Fruit fly (Drosophila melanogaster) whole organism, embryonic: Measurements from ENCODE around the gene CG31650.

ENCODE experiments used
- Atf6 ChIP-seq: fragments of 200-800 bp; sonication (Bioruptor generic); IDR thresholded peaks from 2 replicates; pipeline ENCODE4 v1.3.6; 2022; ENCODE audit warnings: missing biosample characterization, missing genetic modification characterization
- B-H2 ChIP-seq: fragments of 200-800 bp; sonication (Bioruptor generic); optimal IDR thresholded peaks from 2 replicates; lab custom pipeline; 2018; ENCODE audit warnings: missing biosample characterization, mild to moderate bottlenecking, missing genetic modification characterization
- Bgb ChIP-seq: fragments of 200-800 bp; sonication (Bioruptor generic); IDR thresholded peaks from 2 replicates; pipeline ENCODE4 v1.3.6; 2022; ENCODE audit warnings: missing biosample characterization, missing genetic modification characterization; ENCODE audit not compliant: partially characterized antibody
- CG12769 ChIP-seq: fragments of 200-800 bp; sonication (Bioruptor generic); optimal IDR thresholded peaks from 2 replicates; lab custom pipeline; 2019; ENCODE audit warnings: missing biosample characterization, mild to moderate bottlenecking, missing genetic modification characterization, moderate library complexity
- CG13287 ChIP-seq: fragments of 200-800 bp; sonication (Bioruptor generic); IDR thresholded peaks from 2 replicates; pipeline ENCODE4 v1.3.6; 2022; ENCODE audit warnings: missing biosample characterization, missing genetic modification characterization; ENCODE audit not compliant: partially characterized antibody
- CG13424 ChIP-seq: fragments of 200-800 bp; sonication (Bioruptor generic); optimal IDR thresholded peaks from 2 replicates; lab custom pipeline; 2019; ENCODE audit warnings: missing biosample characterization, mild to moderate bottlenecking, missing genetic modification characterization, moderate library complexity
- CG14014 ChIP-seq: fragments of 200-800 bp; sonication (Bioruptor generic); IDR thresholded peaks from 2 replicates; pipeline ENCODE4 v1.3.6; 2022; ENCODE audit warnings: missing biosample characterization, missing genetic modification characterization
- CG1529 ChIP-seq: fragments of 200-800 bp; sonication (Bioruptor generic); optimal IDR thresholded peaks from 3 replicates; lab custom pipeline; 2018; ENCODE audit warnings: missing biosample characterization, missing genetic modification characterization
- CG2120 ChIP-seq: fragments of 200-800 bp; sonication (Bioruptor generic); optimal IDR thresholded peaks from 3 replicates; lab custom pipeline; 2016; ENCODE audit warnings: missing biosample characterization, missing genetic modification characterization
- CG31365 ChIP-seq: fragments of 200-800 bp; sonication (Bioruptor generic); optimal IDR thresholded peaks from 2 replicates; lab custom pipeline; 2018; ENCODE audit warnings: missing biosample characterization, mild to moderate bottlenecking, missing genetic modification characterization
- CG34422 ChIP-seq: fragments of 200-800 bp; sonication (Bioruptor generic); IDR thresholded peaks from 3 replicates; pipeline ENCODE4 v1.3.6; 2022; ENCODE audit warnings: missing biosample characterization, missing genetic modification characterization
- CG4360 ChIP-seq: fragments of 200-800 bp; sonication (Bioruptor generic); IDR thresholded peaks from 2 replicates; pipeline ENCODE4 v1.3.6; 2022; ENCODE audit warnings: missing biosample characterization, missing genetic modification characterization
- CG4820 ChIP-seq: fragments of 200-800 bp; sonication (Bioruptor generic); optimal IDR thresholded peaks from 3 replicates; lab custom pipeline; 2016; ENCODE audit warnings: missing biosample characterization, missing genetic modification characterization
- CG5180 ChIP-seq: fragments of 200-800 bp; sonication (Bioruptor generic); optimal IDR thresholded peaks from 3 replicates; lab custom pipeline; 2017; ENCODE audit warnings: missing biosample characterization, missing genetic modification characterization, mild to moderate bottlenecking, moderate library complexity, missing genetic modification reagents
- CG6813 ChIP-seq: fragments of 200-800 bp; sonication (Bioruptor generic); optimal IDR thresholded peaks from 2 replicates; lab custom pipeline; 2017; ENCODE audit warnings: missing biosample characterization, missing genetic modification characterization, mild to moderate bottlenecking, moderate library complexity, missing genetic modification reagents
- CG9437 ChIP-seq: fragments of 200-800 bp; sonication (Bioruptor generic); optimal IDR thresholded peaks from 2 replicates; lab custom pipeline; 2018; ENCODE audit warnings: missing biosample characterization, mild to moderate bottlenecking, missing genetic modification characterization
- CG9609 ChIP-seq: fragments of 200-800 bp; sonication (Bioruptor generic); optimal IDR thresholded peaks from 3 replicates; lab custom pipeline; 2016; ENCODE audit warnings: missing biosample characterization, missing genetic modification characterization
- CoRest ChIP-seq: fragments of 200-800 bp; sonication (Bioruptor generic); optimal IDR thresholded peaks from 3 replicates; lab custom pipeline; 2018; ENCODE audit warnings: missing biosample characterization, mild to moderate bottlenecking, missing genetic modification characterization, moderate library complexity
- Dip3 ChIP-seq: fragments of 200-800 bp; sonication (Bioruptor generic); optimal IDR thresholded peaks from 3 replicates; lab custom pipeline; 2016; ENCODE audit warnings: missing biosample characterization, missing genetic modification characterization
- Dll ChIP-seq: fragments of 200-800 bp; sonication (Bioruptor generic); IDR thresholded peaks from 4 replicates; pipeline ENCODE4 v1.3.6; 2022; ENCODE audit warnings: missing biosample characterization, missing genetic modification characterization; ENCODE audit not compliant: partially characterized antibody
- Doc2 ChIP-seq: fragments of 200-800 bp; sonication (Bioruptor generic); IDR thresholded peaks from 2 replicates; pipeline ENCODE4 v1.3.6; 2022; ENCODE audit warnings: missing biosample characterization, missing genetic modification characterization
- Drgx ChIP-seq: fragments of 200-800 bp; sonication (Bioruptor generic); IDR thresholded peaks from 2 replicates; pipeline ENCODE4 v1.3.6; 2022; ENCODE audit warnings: missing biosample characterization, missing genetic modification characterization
- E2f2 ChIP-seq: fragments of 200-800 bp; sonication (Bioruptor generic); IDR thresholded peaks from 2 replicates; pipeline ENCODE4 v1.3.6; 2022; ENCODE audit warnings: missing biosample characterization, missing genetic modification characterization
- Hr39 ChIP-seq: fragments of >200 bp; optimal IDR thresholded peaks from 2 replicates; lab custom pipeline; 2017
- Hsf ChIP-seq: fragments of 200-800 bp; sonication (Bioruptor generic); optimal IDR thresholded peaks from 3 replicates; lab custom pipeline; 2016; ENCODE audit warnings: missing biosample characterization, missing genetic modification characterization
- Mes4 ChIP-seq: fragments of 200-800 bp; sonication (Bioruptor generic); optimal IDR thresholded peaks from 2 replicates; lab custom pipeline; 2016; ENCODE audit warnings: missing biosample characterization, missing genetic modification characterization
- Nf-YC ChIP-seq: fragments of 200-800 bp; optimal IDR thresholded peaks from 3 replicates; lab custom pipeline; 2019; ENCODE audit warnings: missing biosample characterization, mild to moderate bottlenecking, missing genetic modification characterization, moderate library complexity
- Side ChIP-seq: fragments of 200-800 bp; sonication (Bioruptor generic); optimal IDR thresholded peaks from 2 replicates; lab custom pipeline; 2016; ENCODE audit warnings: missing biosample characterization, missing genetic modification characterization
- TFAM ChIP-seq: fragments of 200-800 bp; sonication (Bioruptor generic); optimal IDR thresholded peaks from 2 replicates; lab custom pipeline; 2017; ENCODE audit warnings: missing biosample characterization, missing genetic modification characterization, inconsistent platforms
- cad ChIP-seq: fragments of >200 bp; optimal IDR thresholded peaks from 2 replicates; lab custom pipeline; 2017; ENCODE audit warnings: missing biosample characterization, missing genetic modification characterization
- crp ChIP-seq, 2 experiments: fragments of 200-800 bp; sonication (Bioruptor generic); optimal IDR thresholded peaks; 2 replicates in 1 of 2; 3 replicates in 1 of 2; lab custom pipeline; 2017; ENCODE audit warnings: missing biosample characterization in 2 of 2, missing genetic modification characterization in 2 of 2, mild to moderate bottlenecking in 1 of 2, moderate library complexity in 1 of 2
- fd3F ChIP-seq: fragments of 200-800 bp; sonication (Bioruptor generic); optimal IDR thresholded peaks from 2 replicates; lab custom pipeline; 2018; ENCODE audit warnings: missing biosample characterization, mild to moderate bottlenecking, missing genetic modification characterization, moderate library complexity
- gcm ChIP-seq: fragments of 200-800 bp; sonication (Bioruptor generic); optimal IDR thresholded peaks from 2 replicates; lab custom pipeline; 2019; ENCODE audit warnings: missing biosample characterization, mild to moderate bottlenecking, missing genetic modification characterization, moderate library complexity
- gem ChIP-seq: fragments of 200-800 bp; sonication (Bioruptor generic); optimal IDR thresholded peaks from 2 replicates; lab custom pipeline; 2019; ENCODE audit warnings: missing biosample characterization, mild to moderate bottlenecking, missing genetic modification characterization, moderate library complexity
- gfzf ChIP-seq: fragments of 200-800 bp; sonication (Bioruptor generic); optimal IDR thresholded peaks from 2 replicates; lab custom pipeline; 2016; ENCODE audit warnings: missing biosample characterization, mild to moderate bottlenecking, missing genetic modification characterization, moderate library complexity
- gt ChIP-seq: fragments of 200-800 bp; sonication (Bioruptor generic); IDR thresholded peaks from 2 replicates; pipeline ENCODE4 v1.3.6; 2022; ENCODE audit warnings: missing biosample characterization, missing genetic modification characterization
- lmd ChIP-seq: fragments of 200-800 bp; sonication (Bioruptor generic); IDR thresholded peaks from 2 replicates; pipeline ENCODE4 v1.3.6; 2022; ENCODE audit warnings: missing biosample characterization, missing genetic modification characterization
- org-1 ChIP-seq: fragments of 200-800 bp; sonication (Bioruptor generic); optimal IDR thresholded peaks from 2 replicates; lab custom pipeline; 2017; ENCODE audit warnings: missing biosample characterization, missing genetic modification characterization
- pan ChIP-seq, 4 experiments: fragments of >200 bp in 3 of 4; fragments of 200-800 bp in 1 of 4; sonication (Bioruptor generic) in 1 of 4; optimal IDR thresholded peaks in 3 of 4; IDR thresholded peaks in 1 of 4; 2 replicates each; pipeline versions ENCODE4 v1.3.6 to Lab custom; 2017 to 2022; ENCODE audit warnings: missing biosample characterization in 2 of 4, missing genetic modification characterization in 2 of 4, mixed read lengths in 1 of 4
- pzg ChIP-seq: fragments of 200-800 bp; sonication (Bioruptor generic); optimal IDR thresholded peaks from 3 replicates; lab custom pipeline; 2018; ENCODE audit warnings: missing biosample characterization, mild to moderate bottlenecking, missing genetic modification characterization, moderate library complexity
- sens-2 ChIP-seq: fragments of 200-800 bp; sonication (Bioruptor generic); IDR thresholded peaks from 2 replicates; pipeline ENCODE4 v1.3.6; 2022; ENCODE audit warnings: missing biosample characterization, missing genetic modification characterization
- sob ChIP-seq: fragments of 200-800 bp; sonication (Bioruptor generic); IDR thresholded peaks from 2 replicates; pipeline ENCODE4 v1.3.6; 2022; ENCODE audit warnings: missing biosample characterization, missing genetic modification characterization
- sqz ChIP-seq: fragments of 200-800 bp; sonication (Bioruptor generic); optimal IDR thresholded peaks from 3 replicates; lab custom pipeline; 2018; ENCODE audit warnings: missing biosample characterization, mild to moderate bottlenecking, missing genetic modification characterization
- sug ChIP-seq: fragments of 200-800 bp; optimal IDR thresholded peaks from 2 replicates; lab custom pipeline; 2019; ENCODE audit warnings: missing biosample characterization, mild to moderate bottlenecking, missing genetic modification characterization, moderate library complexity
- tio ChIP-seq: fragments of 200-800 bp; sonication (Bioruptor generic); optimal IDR thresholded peaks from 2 replicates; lab custom pipeline; 2017; ENCODE audit warnings: missing biosample characterization, missing genetic modification characterization, inconsistent platforms
- vnd ChIP-seq: fragments of 200-800 bp; sonication (Bioruptor generic); IDR thresholded peaks from 3 replicates; pipeline ENCODE4 v1.3.6; 2022; ENCODE audit warnings: missing biosample characterization, missing genetic modification characterization; ENCODE audit not compliant: partially characterized antibody
- vvl ChIP-seq: fragments of 200-800 bp; sonication (Bioruptor generic); IDR thresholded peaks from 2 replicates; pipeline ENCODE4 v1.3.6; 2022; ENCODE audit warnings: missing biosample characterization, missing genetic modification characterization

The CG31650 gene

dm6 chr2L:5003670-5004453, 40.6 kb downstream of the CG31650 start (continued):
- no peak for TF ChIP-seq pzg
- no peak for TF ChIP-seq CoRest (tag; lab: Kevin White, UChicago)
- no peak for TF ChIP-seq sob
- peak; percentile 77 for TF ChIP-seq CG4360 (GFP tag; lab: Robert Waterston, UW)
- TF ChIP-seq CG31365 (tag; lab: Kevin White, UChicago): peak; percentile 81
- TF ChIP-seq CG5180 (GFP tag; lab: Kevin White, UChicago): no peak
- peak; percentile 84 for TF ChIP-seq cad (GFP tag; lab: Kevin White, UChicago)
- no peak for TF ChIP-seq TFAM (GFP tag; lab: Kevin White, UChicago)
- no peak for TF ChIP-seq vvl (GFP tag; lab: Robert Waterston, UW)
- no peak for TF ChIP-seq Dll (GFP tag; lab: Robert Waterston, UW)
- TF ChIP-seq Nf-YC: no peak
- TF ChIP-seq, all 482 proteins: peak for 11

dm6 chr2L:5002711-5003402, 41.7 kb downstream of the CG31650 start:
- TF ChIP-seq gcm (GFP tag; lab: Kevin White, UChicago) (no peak), E2f2 (GFP tag; lab: Robert Waterston, UW) (no peak), Side (GFP tag; lab: Kevin White, UChicago) (no peak), Dip3 (GFP tag; lab: Kevin White, UChicago) (no peak), crp (GFP tag; optimal IDR thresholded peaks at IDR 0.05; lab: Kevin White, UChicago) (no peak), CG34422 (GFP tag; lab: Robert Waterston, UW) (no peak), gem (peak; percentile 21), CG6813 (no peak), Hsf (GFP tag; lab: Kevin White, UChicago) (no peak), CG4820 (GFP tag; lab: Kevin White, UChicago) (no peak), sqz (GFP tag; lab: Kevin White, UChicago) (no peak), gfzf (GFP tag; lab: Kevin White, UChicago) (no peak), CG13287 (no peak), fd3F (GFP tag; lab: Kevin White, UChicago) (no peak), Hr39 (lab: Kevin White, UChicago) (no peak), gt (GFP tag; lab: Robert Waterston, UW) (no peak), sug (tag; lab: Kevin White, UChicago) (no peak), lmd (GFP tag; lab: Robert Waterston, UW) (no peak), Atf6 (GFP tag; lab: Robert Waterston, UW) (no peak), Drgx (GFP tag; lab: Robert Waterston, UW) (peak; percentile 70), CG9609 (GFP tag; lab: Kevin White, UChicago) (no peak), Doc2 (GFP tag; lab: Robert Waterston, UW) (no peak), sens-2 (GFP tag; lab: Robert Waterston, UW) (no peak), Bgb (GFP tag; lab: Robert Waterston, UW) (no peak), CG14014 (GFP tag; lab: Robert Waterston, UW) (no peak), B-H2 (GFP tag; lab: Kevin White, UChicago) (no peak), CG13424 (tag; lab: Kevin White, UChicago) (no peak), tio (GFP tag; lab: Kevin White, UChicago) (peak; percentile 4), pan (optimal IDR thresholded peaks at IDR 0.05; lab: Kevin White, UChicago) (no peak), pan (GFP tag; optimal IDR thresholded peaks at IDR 0.05 in 1 of 2, IDR thresholded peaks at IDR 0.05 in 1 of 2) (no peak), vnd (GFP tag; lab: Robert Waterston, UW) (no peak), Mes4 (GFP tag; lab: Kevin White, UChicago) (no peak), CG2120 (GFP tag; lab: Kevin White, UChicago) (peak; percentile 5), org-1 (no peak), CG1529 (GFP tag; lab: Kevin White, UChicago) (no peak), CG9437 (GFP tag; lab: Kevin White, UChicago) (no peak), CG12769 (no peak)
